Fruit fly (Drosophila melanogaster) whole organism, embryonic: ENCODE data around the gene c-cup.
A peak's percentile ranks its signal among the peaks of the same experiment; 100 is the strongest.

ENCODE experiments used
- CG1024 ChIP-seq: fragments of 200-800 bp; sonication (Bioruptor generic); IDR thresholded peaks from 2 replicates; pipeline ENCODE4 v1.3.6; 2022; ENCODE audit warnings: missing biosample characterization, missing genetic modification characterization
- CG10366 ChIP-seq: fragments of 200-800 bp; sonication (Bioruptor generic); IDR thresholded peaks from 2 replicates; pipeline ENCODE4 v1.3.6; 2022; ENCODE audit warnings: missing biosample characterization, missing genetic modification characterization
- CG10462 ChIP-seq: fragments of 200-800 bp; sonication (Bioruptor generic); optimal IDR thresholded peaks from 2 replicates; lab custom pipeline; 2016; ENCODE audit warnings: missing biosample characterization, missing genetic modification characterization
- CG11085 ChIP-seq: fragments of 200-800 bp; sonication (Bioruptor generic); IDR thresholded peaks from 2 replicates; pipeline ENCODE4 v1.3.6; 2022; ENCODE audit warnings: missing biosample characterization, missing genetic modification characterization
- CG12071 ChIP-seq: fragments of 200-800 bp; sonication (Bioruptor generic); optimal IDR thresholded peaks from 3 replicates; lab custom pipeline; 2018; ENCODE audit warnings: missing biosample characterization, mild to moderate bottlenecking, missing genetic modification characterization
- CG12659 ChIP-seq: fragments of 200-800 bp; sonication (Bioruptor generic); optimal IDR thresholded peaks from 3 replicates; lab custom pipeline; 2017; ENCODE audit warnings: mild to moderate bottlenecking, missing biosample characterization, missing genetic modification reagents, missing genetic modification characterization
- CG14667 ChIP-seq: fragments of 200-800 bp; sonication (Bioruptor generic); IDR thresholded peaks from 2 replicates; pipeline ENCODE4 v1.3.6; 2022; ENCODE audit warnings: missing biosample characterization, missing genetic modification characterization
- CG15011 ChIP-seq: fragments of 200-800 bp; sonication (Bioruptor generic); optimal IDR thresholded peaks from 3 replicates; lab custom pipeline; 2018; ENCODE audit warnings: missing biosample characterization, mild to moderate bottlenecking, missing genetic modification characterization
- CG1603 ChIP-seq: fragments of 200-800 bp; sonication (Bioruptor generic); optimal IDR thresholded peaks from 2 replicates; lab custom pipeline; 2019; ENCODE audit warnings: missing biosample characterization, mild to moderate bottlenecking, missing genetic modification characterization, moderate library complexity
- CG17829 ChIP-seq: fragments of 200-800 bp; optimal IDR thresholded peaks from 2 replicates; lab custom pipeline; 2019; ENCODE audit warnings: missing biosample characterization, mild to moderate bottlenecking, missing genetic modification characterization, moderate library complexity
- CG2116 ChIP-seq: fragments of 200-800 bp; sonication (Bioruptor generic); optimal IDR thresholded peaks from 3 replicates; lab custom pipeline; 2018; ENCODE audit warnings: missing biosample characterization, mild to moderate bottlenecking, missing genetic modification characterization
- CG2712 ChIP-seq: fragments of 200-800 bp; optimal IDR thresholded peaks from 3 replicates; lab custom pipeline; 2019; ENCODE audit warnings: missing biosample characterization, mild to moderate bottlenecking, missing genetic modification characterization, moderate library complexity
- CG31365 ChIP-seq: fragments of 200-800 bp; sonication (Bioruptor generic); optimal IDR thresholded peaks from 2 replicates; lab custom pipeline; 2018; ENCODE audit warnings: missing biosample characterization, mild to moderate bottlenecking, missing genetic modification characterization
- CG32532 ChIP-seq: fragments of 200-800 bp; sonication (Bioruptor generic); IDR thresholded peaks from 2 replicates; pipeline ENCODE4 v1.3.6; 2022; ENCODE audit warnings: missing biosample characterization, missing genetic modification characterization
- CG33557 ChIP-seq: fragments of 200-800 bp; sonication (Bioruptor generic); optimal IDR thresholded peaks from 2 replicates; lab custom pipeline; 2019; ENCODE audit warnings: missing biosample characterization, mild to moderate bottlenecking, missing genetic modification characterization, moderate library complexity
- CG34224 ChIP-seq: fragments of 200-800 bp; sonication (Bioruptor generic); IDR thresholded peaks from 3 replicates; pipeline ENCODE4 v1.3.6; 2022; ENCODE audit warnings: missing biosample characterization, missing genetic modification characterization; ENCODE audit not compliant: partially characterized antibody
- CG4360 ChIP-seq: fragments of 200-800 bp; sonication (Bioruptor generic); IDR thresholded peaks from 2 replicates; pipeline ENCODE4 v1.3.6; 2022; ENCODE audit warnings: missing biosample characterization, missing genetic modification characterization
- CG7271 ChIP-seq: fragments of 200-800 bp; sonication (Bioruptor generic); optimal IDR thresholded peaks from 2 replicates; lab custom pipeline; 2018; ENCODE audit warnings: missing biosample characterization, mild to moderate bottlenecking, missing genetic modification characterization, moderate library complexity
- CG9609 ChIP-seq: fragments of 200-800 bp; sonication (Bioruptor generic); optimal IDR thresholded peaks from 3 replicates; lab custom pipeline; 2016; ENCODE audit warnings: missing biosample characterization, missing genetic modification characterization
- Drgx ChIP-seq: fragments of 200-800 bp; sonication (Bioruptor generic); IDR thresholded peaks from 2 replicates; pipeline ENCODE4 v1.3.6; 2022; ENCODE audit warnings: missing biosample characterization, missing genetic modification characterization
- Fer2 ChIP-seq: fragments of 200-800 bp; sonication (Bioruptor generic); optimal IDR thresholded peaks from 2 replicates; lab custom pipeline; 2018; ENCODE audit warnings: missing biosample characterization, mild to moderate bottlenecking, missing genetic modification characterization, moderate library complexity
- Gsc ChIP-seq: fragments of 200-800 bp; sonication (Bioruptor generic); IDR thresholded peaks from 2 replicates; pipeline ENCODE4 v1.3.6; 2022; ENCODE audit warnings: missing biosample characterization, missing genetic modification characterization
- H2.0 ChIP-seq: fragments of 200-800 bp; sonication (Bioruptor generic); IDR thresholded peaks from 2 replicates; pipeline ENCODE4 v1.3.6; 2022; ENCODE audit warnings: missing biosample characterization, missing genetic modification characterization
- Hand ChIP-seq: fragments of 200-800 bp; sonication (Bioruptor generic); optimal IDR thresholded peaks from 2 replicates; lab custom pipeline; 2017; ENCODE audit warnings: mild to moderate bottlenecking, missing biosample characterization, missing genetic modification reagents, missing genetic modification characterization
- Hmr ChIP-seq: fragments of 200-800 bp; sonication (Bioruptor generic); optimal IDR thresholded peaks from 3 replicates; lab custom pipeline; 2017; ENCODE audit warnings: mild to moderate bottlenecking, missing biosample characterization, missing genetic modification reagents, missing genetic modification characterization
- Pdp1 ChIP-seq, 2 experiments: fragments of 200-800 bp; sonication (Bioruptor generic); optimal IDR thresholded peaks; 3 replicates each; lab custom pipeline; 2016; ENCODE audit warnings: missing biosample characterization in 2 of 2, missing genetic modification characterization in 2 of 2, mild to moderate bottlenecking in 1 of 2, moderate library complexity in 1 of 2
- Taf1 ChIP-seq: fragments of 200-800 bp; sonication (Bioruptor generic); IDR thresholded peaks from 2 replicates; pipeline ENCODE4 v1.3.6; 2022; ENCODE audit warnings: missing biosample characterization, missing genetic modification characterization
- br ChIP-seq: fragments of >200 bp; optimal IDR thresholded peaks from 2 replicates; lab custom pipeline; 2017
- chinmo ChIP-seq: fragments of 200-800 bp; sonication (Bioruptor generic); IDR thresholded peaks from 4 replicates; pipeline ENCODE4 v1.3.6; 2022; ENCODE audit warnings: missing biosample characterization, missing genetic modification characterization; ENCODE audit not compliant: partially characterized antibody
- dmrt99B ChIP-seq: fragments of 200-800 bp; sonication (Bioruptor generic); optimal IDR thresholded peaks from 2 replicates; lab custom pipeline; 2018; ENCODE audit warnings: missing biosample characterization, mild to moderate bottlenecking, missing genetic modification characterization, moderate library complexity
- fd3F ChIP-seq: fragments of 200-800 bp; sonication (Bioruptor generic); optimal IDR thresholded peaks from 2 replicates; lab custom pipeline; 2018; ENCODE audit warnings: missing biosample characterization, mild to moderate bottlenecking, missing genetic modification characterization, moderate library complexity
- gsb ChIP-seq: fragments of 200-800 bp; sonication (Bioruptor generic); IDR thresholded peaks from 2 replicates; pipeline ENCODE4 v1.3.6; 2022; ENCODE audit warnings: missing biosample characterization, missing genetic modification characterization
- her ChIP-seq: fragments of 200-800 bp; sonication (Bioruptor generic); optimal IDR thresholded peaks from 2 replicates; lab custom pipeline; 2016; ENCODE audit warnings: missing biosample characterization, missing genetic modification characterization
- hkb ChIP-seq, 2 experiments: fragments of 200-800 bp in 1 of 2; fragments of >200 bp in 1 of 2; sonication (Bioruptor generic) in 1 of 2; IDR thresholded peaks in 1 of 2; optimal IDR thresholded peaks in 1 of 2; 2 replicates each; pipeline versions ENCODE4 v1.3.6 to Lab custom; 2017 to 2022; ENCODE audit warnings: missing biosample characterization in 1 of 2, missing genetic modification characterization in 1 of 2
- ind ChIP-seq: fragments of 200-800 bp; sonication (Bioruptor generic); optimal IDR thresholded peaks from 3 replicates; lab custom pipeline; 2016; ENCODE audit warnings: missing biosample characterization, missing genetic modification characterization
- jumu ChIP-seq: fragments of 200-800 bp; sonication (Bioruptor generic); optimal IDR thresholded peaks from 3 replicates; lab custom pipeline; 2016; ENCODE audit warnings: missing biosample characterization, missing genetic modification characterization
- lola ChIP-seq, 3 experiments: fragments of >200 bp in 2 of 3; fragments of 200-800 bp in 1 of 3; sonication (Bioruptor generic) in 1 of 3; optimal IDR thresholded peaks; 2 replicates each; lab custom pipeline; 2017 to 2019; ENCODE audit warnings: missing biosample characterization in 3 of 3, missing genetic modification characterization in 3 of 3, mild to moderate bottlenecking in 1 of 3, moderate library complexity in 1 of 3
- mam ChIP-seq: fragments of 200-800 bp; sonication (Bioruptor generic); optimal IDR thresholded peaks from 3 replicates; lab custom pipeline; 2016; ENCODE audit warnings: missing biosample characterization, missing genetic modification characterization
- sc ChIP-seq, 3 experiments: fragments of >200 bp in 2 of 3; fragments of 200-800 bp in 1 of 3; sonication (Bioruptor generic) in 1 of 3; optimal IDR thresholded peaks; 2 replicates in 2 of 3; 3 replicates in 1 of 3; lab custom pipeline; 2017; ENCODE audit warnings: mild to moderate bottlenecking in 1 of 3, missing biosample characterization in 1 of 3, missing genetic modification characterization in 1 of 3, missing genetic modification reagents in 1 of 3
- schlank ChIP-seq: fragments of 200-800 bp; sonication (Bioruptor generic); optimal IDR thresholded peaks from 2 replicates; lab custom pipeline; 2018; ENCODE audit warnings: missing biosample characterization, mild to moderate bottlenecking, missing genetic modification characterization
- sob ChIP-seq: fragments of 200-800 bp; sonication (Bioruptor generic); IDR thresholded peaks from 2 replicates; pipeline ENCODE4 v1.3.6; 2022; ENCODE audit warnings: missing biosample characterization, missing genetic modification characterization
- sr ChIP-seq: fragments of 200-800 bp; sonication (Bioruptor generic); IDR thresholded peaks from 3 replicates; pipeline ENCODE4 v1.3.6; 2022; ENCODE audit warnings: missing biosample characterization, missing genetic modification characterization
- tgo ChIP-seq: fragments of 200-800 bp; sonication (Bioruptor generic); IDR thresholded peaks from 3 replicates; pipeline ENCODE4 v1.3.6; 2022; ENCODE audit warnings: missing biosample characterization, missing genetic modification characterization
- tup ChIP-seq: fragments of 200-800 bp; sonication (Bioruptor generic); optimal IDR thresholded peaks from 2 replicates; lab custom pipeline; 2016; ENCODE audit warnings: missing biosample characterization, mild to moderate bottlenecking, missing genetic modification characterization, moderate library complexity
- wdn ChIP-seq: fragments of 200-800 bp; sonication (Bioruptor generic); IDR thresholded peaks from 2 replicates; pipeline ENCODE4 v1.3.6; 2022; ENCODE audit warnings: missing biosample characterization, missing genetic modification characterization
- z ChIP-seq: fragments of 200-800 bp; sonication (Bioruptor generic); IDR thresholded peaks from 3 replicates; pipeline ENCODE4 v1.3.6; 2022; ENCODE audit warnings: missing biosample characterization, missing genetic modification characterization
- zf30C ChIP-seq: fragments of 200-800 bp; sonication (Bioruptor generic); optimal IDR thresholded peaks from 3 replicates; lab custom pipeline; 2018; ENCODE audit warnings: missing biosample characterization, mild to moderate bottlenecking, missing genetic modification characterization
- zfh1 ChIP-seq: fragments of 200-800 bp; sonication (Bioruptor generic); IDR thresholded peaks from 3 replicates; pipeline ENCODE4 v1.3.6; 2022; ENCODE audit warnings: missing biosample characterization, missing genetic modification characterization

Gene c-cup

DNA sequence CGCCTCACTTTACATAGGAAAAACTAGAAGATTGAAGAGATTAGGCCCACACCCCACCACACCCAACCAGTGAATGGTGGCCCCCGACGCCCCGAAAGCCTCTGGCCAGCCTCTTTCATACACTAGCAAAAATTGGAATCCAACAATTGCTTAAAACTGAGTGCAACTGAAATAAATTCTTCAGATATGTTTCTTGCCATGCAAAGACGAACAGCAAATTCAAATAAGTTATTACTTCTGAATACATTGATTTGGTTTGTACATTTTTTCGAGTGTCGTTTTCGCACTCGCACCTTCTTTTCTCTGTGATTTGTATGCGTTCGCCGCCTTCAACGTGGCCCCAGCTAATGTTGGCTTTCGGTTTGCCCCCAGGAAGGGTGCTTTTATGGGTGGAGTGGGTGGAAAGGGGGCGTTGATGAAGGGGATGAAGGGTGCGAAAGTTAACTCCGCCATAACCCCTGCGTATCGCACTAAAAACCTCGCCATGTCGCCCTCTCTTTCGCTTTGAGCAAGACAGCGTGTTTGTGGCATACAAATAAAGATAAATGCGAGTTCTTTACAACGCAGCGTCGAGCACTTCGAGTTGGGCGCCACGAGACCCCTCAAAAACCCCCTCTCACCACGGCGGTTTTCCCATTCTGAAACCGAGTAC, 5.5 kb upstream of the c-cup start (continued):
- peak; percentile 42 for TF ChIP-seq CG10366 (GFP tag; lab: Robert Waterston, UW)
- TF ChIP-seq Hand, result peak; percentile 49
- TF ChIP-seq sc (optimal IDR thresholded peaks at IDR 0.05; lab: Kevin White, UChicago), result no peak
- TF ChIP-seq sc (GFP tag; optimal IDR thresholded peaks at IDR 0.05; lab: Kevin White, UChicago), result no peak
- TF ChIP-seq gsb (GFP tag; lab: Robert Waterston, UW), result no peak
- peak; percentile 29 for TF ChIP-seq fd3F (GFP tag; lab: Kevin White, UChicago)
- no peak for TF ChIP-seq jumu
- TF ChIP-seq dmrt99B (tag; lab: Kevin White, UChicago), result peak; percentile 45
- no peak for TF ChIP-seq Pdp1 (GFP tag; optimal IDR thresholded peaks at IDR 0.05; lab: Kevin White, UChicago)
- TF ChIP-seq CG2116 (GFP tag; lab: Kevin White, UChicago), result no peak
- no peak for TF ChIP-seq CG17829 (tag; lab: Kevin White, UChicago)
- TF ChIP-seq CG32532 (GFP tag; lab: Robert Waterston, UW), result peak; percentile 52; the same call in 1 of the 2 replicates
- TF ChIP-seq her, result peak; percentile 27
- TF ChIP-seq br (lab: Kevin White, UChicago), result no peak
- 0 out of 2 replicates have a peak, but pooled peaks have one; percentile 31 for TF ChIP-seq CG1024
- TF ChIP-seq H2.0 (GFP tag; lab: Robert Waterston, UW), result peak; percentile 46
- no peak; the same call in 2 of the 3 replicates for TF ChIP-seq tgo (GFP tag; lab: Robert Waterston, UW)
- TF ChIP-seq CG12071 (GFP tag; lab: Kevin White, UChicago), result peak; percentile 7
- no peak for TF ChIP-seq zf30C (GFP tag; lab: Kevin White, UChicago)
- no peak for TF ChIP-seq Fer2 (tag; lab: Kevin White, UChicago)
- no peak for TF ChIP-seq Drgx
- TF ChIP-seq Hmr (GFP tag; lab: Kevin White, UChicago), result peak; percentile 71
- peak; percentile 8 for TF ChIP-seq tup (GFP tag; lab: Kevin White, UChicago)
- no peak for TF ChIP-seq CG4360 (GFP tag; lab: Robert Waterston, UW)
- 0 out of 2 replicates have a peak, but pooled peaks have one; percentile 28 for TF ChIP-seq wdn (GFP tag; lab: Robert Waterston, UW)
- no peak for TF ChIP-seq z (GFP tag; lab: Robert Waterston, UW)
- TF ChIP-seq CG15011 (GFP tag; lab: Kevin White, UChicago), result peak; percentile 0
- TF ChIP-seq CG34224 (GFP tag; lab: Robert Waterston, UW), result no peak
- peak; percentile 24 for TF ChIP-seq schlank (tag; lab: Kevin White, UChicago)
- TF ChIP-seq ind (GFP tag; lab: Kevin White, UChicago), result peak; percentile 34
- 0 out of 4 replicates have a peak, but pooled peaks have one; percentile 19 for TF ChIP-seq chinmo (GFP tag; lab: Robert Waterston, UW)
- 0 out of 2 replicates have a peak, but pooled peaks have one; percentile 41 for TF ChIP-seq CG14667 (GFP tag; lab: Robert Waterston, UW)
- TF ChIP-seq CG10462 (GFP tag; lab: Kevin White, UChicago), result no peak
- TF ChIP-seq zfh1 (GFP tag; lab: Robert Waterston, UW), result 0 out of 3 replicates have a peak, but pooled peaks have one; percentile 7
- no peak for TF ChIP-seq CG11085 (GFP tag; lab: Robert Waterston, UW)
- TF ChIP-seq CG33557 (GFP tag; lab: Kevin White, UChicago), result no peak
- no peak for TF ChIP-seq CG9609 (GFP tag; lab: Kevin White, UChicago)
- TF ChIP-seq Gsc, result no peak
- peak; percentile 38 for TF ChIP-seq mam (GFP tag; lab: Kevin White, UChicago)
- TF ChIP-seq lola (GFP tag; optimal IDR thresholded peaks at IDR 0.05; lab: Kevin White, UChicago), result no peak
- no peak for TF ChIP-seq sr (GFP tag; lab: Robert Waterston, UW)
- no peak for TF ChIP-seq CG31365 (tag; lab: Kevin White, UChicago)
- TF ChIP-seq Taf1 (GFP tag; lab: Robert Waterston, UW), result peak; percentile 17; the same call in 1 of the 2 replicates
- no peak for TF ChIP-seq CG2712 (tag; lab: Kevin White, UChicago)
- peak; percentile 58 for TF ChIP-seq sob
- TF ChIP-seq hkb (optimal IDR thresholded peaks at IDR 0.05; lab: Kevin White, UChicago), result no peak
- 0 out of 2 replicates have a peak, but pooled peaks have one; percentile 45 for TF ChIP-seq hkb (GFP tag; IDR thresholded peaks at IDR 0.05; lab: Robert Waterston, UW)
- TF ChIP-seq CG7271 (tag; lab: Kevin White, UChicago), result no peak
- peak; percentile 52 for TF ChIP-seq CG1603
- TF ChIP-seq CG12659 (GFP tag; lab: Kevin White, UChicago), result peak; percentile 29
